Worm (Caenorhabditis elegans) whole organism, mixed stage, embryonic: ENCODE measurements around the gene C50E3.11.

Experiments
- blmp-1 ChIP-seq: fragments of 150-350 bp; optimal IDR thresholded peaks from 2 replicates; lab custom pipeline; 2014; ENCODE audit warnings: missing biosample characterization, missing genetic modification characterization
- mab-5 ChIP-seq: fragments of 150-350 bp; optimal IDR thresholded peaks from 2 replicates; lab custom pipeline; 2014; ENCODE audit warnings: missing biosample characterization, missing genetic modification characterization
- nhr-12 ChIP-seq: fragments of 150-350 bp; optimal IDR thresholded peaks from 2 replicates; lab custom pipeline; 2014; ENCODE audit warnings: missing biosample characterization, missing genetic modification characterization
- pha-4 ChIP-seq: fragments of 150-350 bp; optimal IDR thresholded peaks from 2 replicates; lab custom pipeline; 2018; ENCODE audit warnings: missing biosample characterization, missing genetic modification reagents, missing genetic modification characterization
- tbx-8 ChIP-seq: fragments of 200-800 bp; sonication (Bioruptor generic); optimal IDR thresholded peaks from 2 replicates; lab custom pipeline; 2018; ENCODE audit warnings: mild to moderate bottlenecking, missing genetic modification characterization, moderate library complexity, missing compliant biosample characterization
- unc-39 ChIP-seq: fragments of 150-350 bp; optimal IDR thresholded peaks from 2 replicates; lab custom pipeline; 2014; ENCODE audit warnings: missing biosample characterization, missing genetic modification characterization
- ztf-11 ChIP-seq: fragments of 150-350 bp; optimal IDR thresholded peaks from 2 replicates; lab custom pipeline; 2014; ENCODE audit warnings: missing biosample characterization, missing genetic modification characterization

- TF ChIP-seq nhr-12 (tag; lab: Kevin White, UChicago) = no peak
- TF ChIP-seq mab-5 (tag; lab: Kevin White, UChicago) = no peak
- TF ChIP-seq blmp-1 (tag; lab: Kevin White, UChicago) = no peak
- no peak for TF ChIP-seq ztf-11 (tag; lab: Kevin White, UChicago)
- no peak for TF ChIP-seq tbx-8
- no peak for TF ChIP-seq pha-4 (tag; lab: Kevin White, UChicago)
- TF ChIP-seq unc-39 (tag; lab: Kevin White, UChicago) = no peak
These were observed 8.8 kb upstream of the C50E3.11 start, which contains the start of gene clec-215 for ce11 chrV:7612044-7612443.
